Fruit fly (Drosophila melanogaster) whole organism, wandering third instar larva: Measurements from ENCODE around the gene COX7AL2.
A peak's percentile ranks its signal among the peaks of the same experiment; 100 is the strongest.

ENCODE experiments used
- Abd-B ChIP-seq: fragments of >200 bp; optimal IDR thresholded peaks from 2 replicates; lab custom pipeline; 2017; ENCODE audit warnings: missing biosample characterization, missing genetic modification characterization
- GATAd ChIP-seq: sonication (Bioruptor generic); optimal IDR thresholded peaks from 2 replicates; lab custom pipeline; 2016; ENCODE audit warnings: missing biosample characterization, missing genetic modification characterization
- Hnf4 ChIP-seq: fragments of 200-800 bp; sonication (Bioruptor generic); optimal IDR thresholded peaks from 2 replicates; lab custom pipeline; 2016; ENCODE audit warnings: missing biosample characterization, mild to moderate bottlenecking, missing genetic modification characterization
- Hr78 ChIP-seq: fragments of >200 bp; optimal IDR thresholded peaks from 2 replicates; lab custom pipeline; 2017; ENCODE audit warnings: missing biosample characterization, missing genetic modification characterization
- Hr83 ChIP-seq: fragments of 200-300 bp; sonication (Bioruptor generic); optimal IDR thresholded peaks from 2 replicates; lab custom pipeline; 2016; ENCODE audit warnings: missing biosample characterization, mild to moderate bottlenecking, missing genetic modification characterization, moderate library complexity; ENCODE audit not compliant: poor library complexity, severe bottlenecking
- Myc ChIP-seq: fragments of >200 bp; optimal IDR thresholded peaks from 2 replicates; lab custom pipeline; 2017
- Sp1 ChIP-seq: fragments of 200-800 bp; sonication (Bioruptor generic); optimal IDR thresholded peaks from 3 replicates; lab custom pipeline; 2019; ENCODE audit warnings: missing biosample characterization, mild to moderate bottlenecking, missing genetic modification characterization, moderate library complexity
- Vsx2 ChIP-seq: fragments of 200-300, 225-300 bp; sonication (Bioruptor generic); optimal IDR thresholded peaks from 2 replicates; lab custom pipeline; 2018; ENCODE audit warnings: missing biosample characterization, missing genetic modification characterization; ENCODE audit not compliant: partially characterized antibody
- br ChIP-seq: fragments of 200-800 bp; sonication (Bioruptor generic); optimal IDR thresholded peaks from 2 replicates; lab custom pipeline; 2016; ENCODE audit warnings: missing biosample characterization, missing genetic modification characterization
- dl ChIP-seq, 2 experiments: fragments of 175-275, 200-275 bp in 1 of 2; fragments of 200-275 bp in 1 of 2; sonication (Bioruptor generic); optimal IDR thresholded peaks; lab custom pipeline; 2018; ENCODE audit warnings: mild to moderate bottlenecking in 2 of 2, missing biosample characterization in 2 of 2, missing genetic modification characterization in 2 of 2, moderate library complexity in 2 of 2; ENCODE audit not compliant: partially characterized antibody in 2 of 2, insufficient read depth in 1 of 2
- fru ChIP-seq: fragments of 200-800 bp; sonication (Bioruptor generic); optimal IDR thresholded peaks from 3 replicates; lab custom pipeline; 2016; ENCODE audit warnings: missing biosample characterization, mild to moderate bottlenecking, missing genetic modification characterization
- lola ChIP-seq: fragments of >200 bp; optimal IDR thresholded peaks from 2 replicates; lab custom pipeline; 2017; ENCODE audit warnings: missing biosample characterization, missing genetic modification characterization
- psq ChIP-seq: fragments of 200-800 bp; sonication (Bioruptor generic); optimal IDR thresholded peaks from 3 replicates; lab custom pipeline; 2017; ENCODE audit warnings: missing biosample characterization, mild to moderate bottlenecking, missing genetic modification characterization, moderate library complexity
- rgr ChIP-seq: fragments of 200-800 bp; sonication (Bioruptor generic); optimal IDR thresholded peaks from 3 replicates; lab custom pipeline; 2016; ENCODE audit warnings: missing biosample characterization, mild to moderate bottlenecking, missing genetic modification characterization

DNA sequence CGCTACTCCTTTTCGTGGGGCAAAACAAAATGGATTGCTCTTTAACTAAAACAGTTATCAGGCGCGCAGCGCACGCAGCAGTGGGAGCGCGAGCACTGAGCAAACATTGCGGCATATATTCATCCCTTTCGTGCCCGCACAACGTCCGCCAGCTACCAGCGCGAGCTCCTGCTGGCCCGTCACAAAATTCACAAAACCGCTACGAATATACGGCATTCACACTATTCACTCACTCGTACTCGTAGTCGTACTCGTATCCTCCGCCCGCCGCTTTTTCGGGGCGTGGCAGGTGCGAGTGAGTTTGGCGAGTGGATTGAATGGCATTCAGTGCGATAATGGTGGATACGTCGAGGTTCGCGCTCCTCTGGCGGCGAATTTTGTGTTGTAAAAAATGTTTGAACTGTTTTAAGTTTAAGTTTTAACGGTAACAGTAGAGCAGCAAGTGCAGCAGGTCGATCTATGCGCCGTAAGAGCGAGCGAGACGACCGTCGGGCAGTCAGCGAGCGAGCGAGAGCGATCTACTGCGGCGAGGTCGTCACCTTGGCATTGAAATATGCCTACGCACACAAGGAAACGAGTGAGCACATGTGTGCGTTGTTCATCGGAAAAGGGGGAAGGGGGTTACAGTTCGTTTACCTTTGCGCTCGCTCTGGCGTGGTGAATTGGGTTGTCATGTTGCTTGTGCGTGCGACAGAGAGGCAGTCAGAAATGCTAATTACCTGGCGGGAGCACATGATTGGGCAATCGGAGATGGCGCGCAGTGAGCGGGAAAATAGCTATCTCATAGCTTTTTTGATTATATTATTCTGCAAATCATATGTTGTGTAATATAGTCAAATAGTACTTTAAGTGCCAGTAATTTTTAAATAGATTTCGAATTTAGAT is 880 bp downstream of the COX7AL2 start:
- TF ChIP-seq Hr83 (GFP tag; lab: Kevin White, UChicago) (peak; percentile 93), psq (GFP tag; lab: Kevin White, UChicago) (peak; percentile 71), br (GFP tag; lab: Kevin White, UChicago) (peak; percentile 41), GATAd (GFP tag; lab: Kevin White, UChicago) (no peak), Vsx2 (GFP tag; lab: Kevin White, UChicago) (peak; percentile 97), rgr (GFP tag; lab: Kevin White, UChicago) (peak; percentile 64), Myc (lab: Kevin White, UChicago) (peak; percentile 89), lola (GFP tag; lab: Kevin White, UChicago) (no peak), Hnf4 (GFP tag; lab: Kevin White, UChicago) (peak; percentile 44), Sp1 (GFP tag; lab: Kevin White, UChicago) (peak; percentile 68), fru (GFP tag; lab: Kevin White, UChicago) (peak; percentile 59), Abd-B (GFP tag; lab: Kevin White, UChicago) (no peak), Hr78 (GFP tag; lab: Kevin White, UChicago) (no peak), dl (GFP tag; optimal IDR thresholded peaks at IDR 0.05; lab: Kevin White, UChicago; ENCODE audit: insufficient read depth in 1 of 2, partially characterized antibody in 2 of 2) (peak; percentile 87 to 92)
